Fruit fly (Drosophila melanogaster): ENCODE data around the gene Hmx.

DNA sequence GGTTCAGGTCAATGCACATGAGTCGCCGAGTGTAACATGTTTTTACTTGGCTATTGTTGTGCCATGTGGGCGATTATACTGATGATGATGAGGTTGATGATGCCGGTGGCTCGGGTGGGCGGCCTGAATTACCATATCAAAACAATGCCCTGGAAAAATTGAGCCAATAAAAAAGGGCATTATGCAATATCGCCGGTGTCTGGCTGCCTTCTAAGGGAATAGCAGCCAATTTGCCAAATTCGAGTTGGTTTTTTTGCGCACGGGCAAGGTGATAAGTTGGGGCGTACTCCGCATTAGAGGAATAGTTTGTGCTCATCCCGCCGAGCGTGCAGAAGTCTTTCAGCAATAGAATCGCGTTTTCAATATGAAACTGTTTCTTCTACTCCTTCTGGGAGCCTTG, 50.3 kb downstream of the Hmx start, which contains the start of gene CG14329:
- no peak for TF ChIP-seq CG30403 (GFP tag; optimal IDR thresholded peaks at IDR 0.05)
- no peak for TF ChIP-seq ab (GFP tag; optimal IDR thresholded peaks at IDR 0.05)
- no peak for TF ChIP-seq sug (tag; optimal IDR thresholded peaks at IDR 0.05)
- TF ChIP-seq CG7372 (GFP tag; IDR thresholded peaks at IDR 0.05) = no peak
- no peak for TF ChIP-seq h (optimal IDR thresholded peaks at IDR 0.05)
- no peak for TF ChIP-seq row (GFP tag; IDR thresholded peaks at IDR 0.05)
- TF ChIP-seq Dfd (GFP tag; optimal IDR thresholded peaks at IDR 0.05) = no peak
- TF ChIP-seq CG1024 (GFP tag; IDR thresholded peaks at IDR 0.05) = no peak
- TF ChIP-seq so (GFP tag; IDR thresholded peaks at IDR 0.05) = no peak
